Worm (Caenorhabditis elegans) whole organism, midembryonic: ENCODE measurements around the gene del-5.

Experiments used
- T22C8.4 ChIP-seq: fragments of 200-800 bp; sonication (Bioruptor generic); IDR thresholded peaks from 2 replicates; pipeline ENCODE4 v1.3.6; 2022; ENCODE audit warnings: missing genetic modification characterization, missing compliant biosample characterization
- cog-1 ChIP-seq: sonication (generic microtip); optimal IDR thresholded peaks from 2 replicates; lab custom pipeline; 2016; ENCODE audit warnings: missing genetic modification characterization, missing compliant biosample characterization
- flt-1 ChIP-seq: fragments of 200-800 bp; sonication (Bioruptor generic); IDR thresholded peaks from 2 replicates; pipeline ENCODE4 v1.3.6; 2022; ENCODE audit warnings: missing genetic modification characterization, missing compliant biosample characterization
- klf-2 ChIP-seq: fragments of 200-800 bp; sonication (Bioruptor generic); conservative IDR thresholded peaks from 2 replicates; pipeline ENCODE4 v1.3.6; 2022; ENCODE audit warnings: missing genetic modification reagents, missing genetic modification characterization, missing compliant biosample characterization
- med-1 ChIP-seq: sonication (generic microtip); optimal IDR thresholded peaks from 2 replicates; lab custom pipeline; 2017; ENCODE audit warnings: missing genetic modification characterization, mild to moderate bottlenecking, missing compliant biosample characterization, antibody characterized with exemption, missing genetic modification reagents; ENCODE audit not compliant: insufficient read depth
- ref-1 ChIP-seq: fragments of 200-800 bp; sonication (Bioruptor generic); conservative IDR thresholded peaks from 2 replicates; pipeline ENCODE4 v1.3.6; 2022; ENCODE audit warnings: missing genetic modification reagents, missing genetic modification characterization, missing compliant biosample characterization
- tab-1 ChIP-seq: fragments of 200-800 bp; sonication (Bioruptor generic); IDR thresholded peaks from 2 replicates; pipeline ENCODE4 v1.3.6; 2022; ENCODE audit warnings: missing genetic modification characterization, missing compliant biosample characterization
- ztf-23 ChIP-seq: fragments of 200-800 bp; sonication (Bioruptor generic); IDR thresholded peaks from 2 replicates; pipeline ENCODE4 v1.3.6; 2022; ENCODE audit warnings: missing genetic modification reagents, missing genetic modification characterization, missing compliant biosample characterization
- ztf-29 ChIP-seq: fragments of 200-800 bp; sonication (Bioruptor generic); IDR thresholded peaks from 2 replicates; pipeline ENCODE4 v1.3.6; 2022; ENCODE audit warnings: missing genetic modification reagents, missing genetic modification characterization, missing compliant biosample characterization

Gene del-5

ce11 chrX:11014394-11015280 lies 6.7 kb upstream of the del-5 start:
- TF ChIP-seq tab-1 (no peak), flt-1 (no peak), med-1 (GFP tag; lab: Kevin White, UChicago) (no peak), T22C8.4 (GFP tag; lab: Robert Waterston, UW) (no peak)

- TF ChIP-seq cog-1 (tag; lab: Kevin White, UChicago): no peak
- TF ChIP-seq T22C8.4 (GFP tag; lab: Robert Waterston, UW): no peak
- TF ChIP-seq ztf-29 (GFP tag; lab: Robert Waterston, UW): no peak
- no peak for TF ChIP-seq ref-1 (GFP tag; lab: Robert Waterston, UW)
- TF ChIP-seq klf-2 (GFP tag; lab: Robert Waterston, UW): no peak
- TF ChIP-seq med-1 (GFP tag; lab: Kevin White, UChicago): no peak
- no peak for TF ChIP-seq flt-1
- TF ChIP-seq ztf-23: no peak
- no peak for TF ChIP-seq tab-1
Measured at ce11 chrX:11012337-11012736, 4.4 kb upstream of the del-5 start, which contains the start of gene F58A3.3. TSS of gene F58A3.3 (plus strand) at chrX:11012637.

DNA sequence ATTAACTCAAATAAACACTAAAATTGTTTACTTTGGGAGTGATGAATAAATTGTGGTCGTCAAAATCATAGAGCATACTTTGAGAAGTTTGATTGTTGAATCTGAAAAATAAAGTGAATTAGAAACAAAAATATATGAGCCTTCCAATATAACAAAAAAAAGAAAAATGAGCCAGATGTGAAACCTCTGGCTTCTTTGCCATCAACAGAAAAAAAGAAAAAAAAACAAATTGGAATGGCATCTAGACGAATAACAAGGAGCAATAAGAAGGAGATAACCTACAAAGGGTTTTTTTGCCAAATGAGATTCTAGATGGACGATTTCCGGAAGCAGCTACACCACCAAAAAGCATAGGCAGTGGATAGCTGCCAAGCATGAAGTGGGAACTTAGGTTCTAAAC lies 2.6 kb upstream of the del-5 start, which contains the start of gene F58A3.4:
Gene F58A3.4, minus strand, starts transcription at position 101 of the 400 bp plus-strand sequence.
- TF ChIP-seq klf-2 (GFP tag; lab: Robert Waterston, UW) (no peak), tab-1 (no peak), cog-1 (tag; lab: Kevin White, UChicago) (no peak), ztf-23 (no peak), ref-1 (GFP tag; lab: Robert Waterston, UW) (no peak), med-1 (GFP tag; lab: Kevin White, UChicago) (no peak), T22C8.4 (GFP tag; lab: Robert Waterston, UW) (no peak), ztf-29 (GFP tag; lab: Robert Waterston, UW) (no peak), flt-1 (no peak)

- TF ChIP-seq T22C8.4 (GFP tag; lab: Robert Waterston, UW) (no peak), cog-1 (tag; lab: Kevin White, UChicago) (no peak), ztf-29 (GFP tag; lab: Robert Waterston, UW) (no peak), ref-1 (GFP tag; lab: Robert Waterston, UW) (no peak), tab-1 (no peak), ztf-23 (no peak), klf-2 (GFP tag; lab: Robert Waterston, UW) (no peak), med-1 (GFP tag; lab: Kevin White, UChicago) (no peak)
Measured at ce11 chrX:11008954-11009353, 973 bp upstream of the del-5 start, which contains the start of gene ttr-31. TSS of gene ttr-31 (minus strand) at chrX:11009054.

DNA sequence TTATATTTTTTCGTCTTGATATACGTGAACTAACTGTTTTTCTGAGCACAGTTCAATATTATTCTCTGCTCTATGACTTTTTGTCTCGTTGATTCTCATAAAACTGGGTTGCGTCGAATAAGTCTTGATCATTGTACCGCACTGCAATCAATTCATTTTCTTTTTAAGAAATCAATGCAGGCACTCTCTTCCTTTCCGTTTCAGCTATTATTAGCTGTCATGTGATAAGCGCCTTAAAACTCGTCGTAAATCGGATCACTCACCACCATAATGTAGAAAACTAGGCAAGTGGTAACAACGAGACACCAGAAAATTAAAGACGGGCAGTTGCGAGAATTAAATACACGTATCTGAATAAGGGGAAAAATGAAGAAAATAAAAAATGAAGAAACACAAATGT lies 588 bp downstream of the del-5 start:
- TF ChIP-seq ztf-23 (no peak), flt-1 (no peak), tab-1 (no peak), klf-2 (GFP tag; lab: Robert Waterston, UW) (no peak), cog-1 (tag; lab: Kevin White, UChicago) (no peak), ztf-29 (GFP tag; lab: Robert Waterston, UW) (no peak), med-1 (GFP tag; lab: Kevin White, UChicago) (no peak), ref-1 (GFP tag; lab: Robert Waterston, UW) (no peak), T22C8.4 (GFP tag; lab: Robert Waterston, UW) (no peak)

DNA sequence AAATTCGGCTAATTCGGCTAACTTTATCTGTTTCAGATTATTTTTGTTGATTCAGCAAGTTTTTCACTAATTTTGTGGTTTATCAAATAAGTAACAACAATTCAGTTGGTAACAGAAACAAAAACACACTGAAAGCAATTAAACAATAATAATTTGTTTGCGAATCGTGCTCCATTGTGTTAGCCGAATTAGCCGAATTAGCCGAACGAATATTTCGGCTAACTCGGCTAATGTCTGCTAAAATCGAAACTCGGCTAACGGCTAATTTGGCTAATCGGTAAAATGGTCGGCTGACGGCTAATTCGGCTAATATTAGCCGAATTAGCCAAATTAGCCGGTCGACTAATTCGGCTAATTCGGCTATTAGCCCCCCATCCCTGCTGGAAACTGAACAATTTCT lies 4.3 kb downstream of the del-5 start:
- no peak for TF ChIP-seq med-1 (GFP tag; lab: Kevin White, UChicago)
- no peak for TF ChIP-seq ztf-23
- TF ChIP-seq klf-2 (GFP tag; lab: Robert Waterston, UW): no peak
- TF ChIP-seq ztf-29 (GFP tag; lab: Robert Waterston, UW): no peak
- no peak for TF ChIP-seq T22C8.4 (GFP tag; lab: Robert Waterston, UW)
- no peak for TF ChIP-seq cog-1 (tag; lab: Kevin White, UChicago)
- TF ChIP-seq flt-1: no peak
- TF ChIP-seq tab-1: no peak
- no peak for TF ChIP-seq ref-1 (GFP tag; lab: Robert Waterston, UW)

ce11 chrX:11001750-11002149 lies 6.2 kb downstream of the del-5 start, which contains the start of gene col-177:
TSS of gene col-177 (minus strand) at chrX:11001850.
- TF ChIP-seq flt-1 (no peak), med-1 (GFP tag; lab: Kevin White, UChicago) (no peak), klf-2 (GFP tag; lab: Robert Waterston, UW) (no peak), cog-1 (tag; lab: Kevin White, UChicago) (no peak)

DNA sequence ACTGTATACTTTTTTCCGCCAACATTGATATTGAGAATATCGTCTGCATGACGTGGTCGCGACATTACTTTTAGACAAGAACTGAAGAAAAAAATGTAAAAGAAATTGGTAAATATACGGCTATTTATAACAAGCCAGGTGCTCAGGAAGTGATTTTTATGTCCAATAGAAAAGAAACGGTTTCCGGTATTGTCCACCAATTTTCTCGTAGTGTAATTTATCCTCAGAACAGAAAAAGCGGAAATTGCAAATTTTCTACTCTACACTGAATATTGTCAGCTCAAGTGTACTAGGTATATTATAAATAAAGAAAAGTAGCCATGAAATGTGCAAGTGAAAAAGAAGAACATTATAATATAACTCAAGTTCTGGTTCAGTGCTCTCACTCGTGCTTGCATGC lies 8.8 kb downstream of the del-5 start, which contains the start of gene F59F3.6:
Gene F59F3.6, minus strand, starts transcription at position 101 of the 400 bp plus-strand sequence.
- TF ChIP-seq med-1 (GFP tag; lab: Kevin White, UChicago) (no peak), ztf-23 (no peak), ref-1 (GFP tag; lab: Robert Waterston, UW) (no peak), T22C8.4 (GFP tag; lab: Robert Waterston, UW) (no peak)

DNA sequence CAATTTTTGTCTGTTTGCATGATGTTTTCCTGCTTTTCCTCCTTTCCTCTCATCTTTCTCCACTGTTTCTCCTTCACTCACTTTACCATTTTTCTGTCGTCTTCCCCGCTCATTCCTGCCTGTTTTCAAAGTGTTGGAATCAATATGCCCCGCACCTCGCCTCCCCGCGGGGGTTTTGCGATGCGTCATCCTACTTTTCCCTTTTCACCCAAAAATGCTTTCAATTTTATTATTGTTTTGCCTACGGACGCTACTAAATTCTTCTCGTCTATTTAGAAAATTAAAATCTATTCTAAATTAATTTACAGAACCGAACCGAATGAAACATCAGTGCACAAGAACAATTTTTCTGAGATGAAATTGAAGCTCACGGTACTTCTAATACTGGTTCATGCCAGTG lies 15.8 kb downstream of the del-5 start, which contains the start of gene ver-3:
Gene ver-3, plus strand, starts transcription at position 301 of the 400 bp plus-strand sequence.
- TF ChIP-seq flt-1: no peak
- no peak for TF ChIP-seq klf-2 (GFP tag; lab: Robert Waterston, UW)
- no peak for TF ChIP-seq med-1 (GFP tag; lab: Kevin White, UChicago)
- no peak for TF ChIP-seq cog-1 (tag; lab: Kevin White, UChicago)
- no peak for TF ChIP-seq ztf-29 (GFP tag; lab: Robert Waterston, UW)
- no peak for TF ChIP-seq ztf-23
- no peak for TF ChIP-seq tab-1
- TF ChIP-seq ref-1 (GFP tag; lab: Robert Waterston, UW): no peak
- TF ChIP-seq T22C8.4 (GFP tag; lab: Robert Waterston, UW): no peak
